Worm (Caenorhabditis elegans): ENCODE data around the gene tsg-101.

DNA sequence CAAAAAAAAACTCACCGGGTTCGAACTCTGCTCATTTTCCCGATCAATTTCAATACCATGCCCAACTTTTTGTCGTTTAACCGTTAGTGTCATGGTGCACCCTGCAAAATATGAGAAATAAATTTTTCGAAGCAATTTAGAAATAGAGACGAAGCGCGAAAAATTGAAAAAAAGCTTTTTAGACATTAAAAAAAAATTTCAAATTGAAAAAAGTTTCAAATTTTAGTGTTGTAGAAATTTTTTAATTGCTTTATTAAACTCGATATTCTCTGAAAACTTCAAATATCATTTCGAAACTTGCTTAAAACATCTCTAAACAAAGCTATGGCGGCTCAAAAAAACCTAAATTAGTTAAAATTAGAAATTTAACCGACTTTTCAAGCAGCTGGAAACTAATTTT, 33.1 kb upstream of the tsg-101 start, which contains the start of gene nstp-6:
- TF ChIP-seq ceh-36 (tag; optimal IDR thresholded peaks at IDR 0.05) (no peak), hmg-4 (GFP tag; optimal IDR thresholded peaks at IDR 0.05) (no peak), scrt-1 (GFP tag; IDR thresholded peaks at IDR 0.05) (no peak), aly-1 (tag; optimal IDR thresholded peaks at IDR 0.05) (no peak), ama-1 (optimal IDR thresholded peaks at IDR 0.05) (no peak), flt-1 (GFP tag; IDR thresholded peaks at IDR 0.05) (no peak), hmbx-1 (tag; optimal IDR thresholded peaks at IDR 0.05) (no peak), hnd-1 (tag; optimal IDR thresholded peaks at IDR 0.05) (no peak), tra-4 (tag; optimal IDR thresholded peaks at IDR 0.05) (no peak), sea-1 (GFP tag; conservative IDR thresholded peaks at IDR 0.05) (no peak)

Data from whole organism, early embryonic.